Fruit fly (Drosophila melanogaster): ENCODE data around the gene CG10969.
A peak's percentile ranks its signal among the peaks of the same experiment; 100 is the strongest.

DNA sequence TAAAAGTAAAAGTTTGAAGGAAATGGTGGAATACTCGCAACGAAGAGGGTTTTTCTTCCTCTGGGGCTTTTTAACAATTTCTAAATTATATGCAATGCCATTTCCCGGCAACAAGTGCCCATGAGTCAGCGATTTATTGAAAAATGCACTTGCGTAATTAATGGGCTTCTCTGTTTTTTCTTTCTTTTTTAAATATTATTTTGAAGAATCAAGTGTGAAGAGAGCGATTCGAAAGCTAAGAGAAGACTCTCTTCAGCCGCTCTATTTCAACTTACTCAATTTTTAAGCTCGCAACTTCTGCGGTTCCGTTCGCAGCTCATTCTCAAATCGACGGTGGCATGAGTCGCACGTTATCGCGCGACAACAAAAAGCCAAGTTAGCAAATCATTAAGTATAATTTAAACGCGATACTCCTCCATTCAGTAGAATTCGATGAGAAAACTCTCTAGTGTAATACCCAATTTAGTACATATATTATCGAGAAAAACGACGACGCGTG lies 9.0 kb upstream of the CG10969 start, which contains the start of gene CG42709:
- TF ChIP-seq CG17806 (tag; optimal IDR thresholded peaks at IDR 0.05) (no peak), CG14655 (GFP tag; optimal IDR thresholded peaks at IDR 0.05) (no peak), fd96Ca (GFP tag; IDR thresholded peaks at IDR 0.05) (no peak), CG9948 (tag; optimal IDR thresholded peaks at IDR 0.05) (no peak), Pif1B (GFP tag; optimal IDR thresholded peaks at IDR 0.05) (peak; percentile 57), D1 (tag; optimal IDR thresholded peaks at IDR 0.05) (no peak), CG13204 (GFP tag; optimal IDR thresholded peaks at IDR 0.05) (no peak), Ets98B (GFP tag; IDR thresholded peaks at IDR 0.05) (no peak; the same call in 1 of the 2 replicates), gl (tag; optimal IDR thresholded peaks at IDR 0.05) (peak; percentile 17), Snoo (tag; optimal IDR thresholded peaks at IDR 0.05) (no peak), CG4496 (GFP tag; IDR thresholded peaks at IDR 0.05) (no peak)

Data from whole organism, pupa.